Fruit fly (Drosophila melanogaster) whole organism, adult: Measurements from ENCODE around the gene sphe.

Experiments
- CG11617 ChIP-seq: fragments of 200-800 bp; sonication (Bioruptor generic); optimal IDR thresholded peaks from 2 replicates; lab custom pipeline; 2017; ENCODE audit warnings: mild to moderate bottlenecking, missing biosample characterization, missing genetic modification reagents, missing genetic modification characterization
- CG12768 ChIP-seq: fragments of 200-800 bp; sonication (Bioruptor generic); optimal IDR thresholded peaks from 2 replicates; lab custom pipeline; 2017; ENCODE audit warnings: missing biosample characterization, missing genetic modification characterization, mild to moderate bottlenecking, moderate library complexity, missing genetic modification reagents
- CG14711 ChIP-seq: fragments of 200-800 bp; sonication (Bioruptor generic); optimal IDR thresholded peaks from 2 replicates; lab custom pipeline; 2018; ENCODE audit warnings: missing biosample characterization, mild to moderate bottlenecking, missing genetic modification characterization, moderate library complexity
- CG1620 ChIP-seq: fragments of 200-800 bp; sonication (Bioruptor generic); optimal IDR thresholded peaks from 2 replicates; lab custom pipeline; 2016; ENCODE audit warnings: missing biosample characterization, missing genetic modification characterization
- CG33017 ChIP-seq: fragments of 200-800 bp; sonication (Bioruptor generic); optimal IDR thresholded peaks from 2 replicates; lab custom pipeline; 2018; ENCODE audit warnings: missing biosample characterization, mild to moderate bottlenecking, missing genetic modification characterization, moderate library complexity
- CG5204 ChIP-seq: fragments of 200-800 bp; sonication (Bioruptor generic); optimal IDR thresholded peaks from 2 replicates; lab custom pipeline; 2016; ENCODE audit warnings: missing biosample characterization, missing genetic modification characterization
- CG7045 ChIP-seq: fragments of 200-800 bp; sonication (Bioruptor generic); optimal IDR thresholded peaks from 2 replicates; lab custom pipeline; 2017; ENCODE audit warnings: missing biosample characterization, mild to moderate bottlenecking, missing genetic modification characterization
- CG7101 ChIP-seq: fragments of 200-800 bp; sonication (Bioruptor generic); optimal IDR thresholded peaks from 2 replicates; lab custom pipeline; 2018; ENCODE audit warnings: missing biosample characterization, mild to moderate bottlenecking, missing genetic modification characterization, moderate library complexity
- Clk ChIP-seq: fragments of 200-800 bp; sonication (Bioruptor generic); optimal IDR thresholded peaks from 2 replicates; lab custom pipeline; 2017; ENCODE audit warnings: missing biosample characterization, missing genetic modification characterization
- Crg-1 ChIP-seq: fragments of 200-800 bp; sonication (Bioruptor generic); optimal IDR thresholded peaks from 2 replicates; lab custom pipeline; 2016; ENCODE audit warnings: missing biosample characterization, missing genetic modification characterization
- Hr96 ChIP-seq: fragments of 200-800 bp; sonication (Bioruptor generic); optimal IDR thresholded peaks from 2 replicates; lab custom pipeline; 2016; ENCODE audit warnings: missing biosample characterization, missing genetic modification characterization
- Mnt ChIP-seq: fragments of 200-800 bp; sonication (Bioruptor generic); optimal IDR thresholded peaks from 2 replicates; lab custom pipeline; 2016; ENCODE audit warnings: missing biosample characterization, mild to moderate bottlenecking, missing genetic modification characterization
- bab1 ChIP-seq: fragments of 200-800 bp; sonication (Bioruptor generic); optimal IDR thresholded peaks from 3 replicates; lab custom pipeline; 2019; ENCODE audit warnings: missing biosample characterization, mild to moderate bottlenecking, missing genetic modification characterization, moderate library complexity
- cic ChIP-seq: fragments of 200-800 bp; sonication (Bioruptor generic); optimal IDR thresholded peaks from 2 replicates; lab custom pipeline; 2017; ENCODE audit warnings: missing biosample characterization, mild to moderate bottlenecking, missing genetic modification characterization, moderate library complexity
- cnc ChIP-seq, 2 experiments: fragments of >200 bp; optimal IDR thresholded peaks; 2 replicates each; lab custom pipeline; 2017
- kay ChIP-seq: fragments of 200-800 bp; sonication (Bioruptor generic); peaks from one replicate; lab custom pipeline; 2016; ENCODE audit warnings: missing biosample characterization, missing genetic modification characterization, borderline replicate concordance
- ovo ChIP-seq: fragments of 200-800 bp; sonication (Bioruptor generic); optimal IDR thresholded peaks from 2 replicates; lab custom pipeline; 2016; ENCODE audit warnings: missing biosample characterization, missing genetic modification characterization
- pad ChIP-seq: fragments of 200-800 bp; sonication (Bioruptor generic); optimal IDR thresholded peaks from 3 replicates; lab custom pipeline; 2017; ENCODE audit warnings: missing biosample characterization, missing genetic modification characterization, mild to moderate bottlenecking, moderate library complexity, missing genetic modification reagents
- tj ChIP-seq: fragments of 200-800 bp; sonication (Bioruptor generic); optimal IDR thresholded peaks from 3 replicates; lab custom pipeline; 2017; ENCODE audit warnings: missing biosample characterization, mild to moderate bottlenecking, missing genetic modification characterization, moderate library complexity
- toe ChIP-seq: fragments of 200-800 bp; sonication (Bioruptor generic); optimal IDR thresholded peaks from 2 replicates; lab custom pipeline; 2016; ENCODE audit warnings: missing biosample characterization, missing genetic modification characterization

sphe gene

DNA sequence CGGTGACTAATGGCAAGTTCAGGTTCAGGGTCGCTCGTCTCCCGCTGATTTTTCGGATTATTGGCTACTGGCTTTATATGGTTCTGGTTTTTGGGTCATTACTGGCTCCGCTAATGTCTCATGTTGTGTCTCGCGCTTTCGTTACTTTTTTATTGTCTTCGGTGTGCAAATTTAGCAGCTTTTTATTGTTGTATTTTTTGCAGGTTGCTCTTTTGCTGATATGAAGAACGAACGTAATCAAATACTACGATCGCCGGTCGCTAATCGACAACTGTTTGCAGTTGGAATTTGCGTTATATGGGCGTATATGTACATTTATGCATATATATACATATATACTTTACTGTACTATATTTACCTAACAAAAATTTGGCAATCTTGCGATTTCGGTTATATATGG, 22.8 kb upstream of the sphe start:
- TF ChIP-seq CG33017 (no peak), CG5204 (GFP tag; lab: Kevin White, UChicago) (no peak), Mnt (GFP tag; lab: Kevin White, UChicago) (no peak), bab1 (GFP tag; lab: Kevin White, UChicago) (peak; percentile 3), CG7045 (no peak), Hr96 (no peak), tj (GFP tag; lab: Kevin White, UChicago) (peak; percentile 93), cic (GFP tag; lab: Kevin White, UChicago) (no peak)

DNA sequence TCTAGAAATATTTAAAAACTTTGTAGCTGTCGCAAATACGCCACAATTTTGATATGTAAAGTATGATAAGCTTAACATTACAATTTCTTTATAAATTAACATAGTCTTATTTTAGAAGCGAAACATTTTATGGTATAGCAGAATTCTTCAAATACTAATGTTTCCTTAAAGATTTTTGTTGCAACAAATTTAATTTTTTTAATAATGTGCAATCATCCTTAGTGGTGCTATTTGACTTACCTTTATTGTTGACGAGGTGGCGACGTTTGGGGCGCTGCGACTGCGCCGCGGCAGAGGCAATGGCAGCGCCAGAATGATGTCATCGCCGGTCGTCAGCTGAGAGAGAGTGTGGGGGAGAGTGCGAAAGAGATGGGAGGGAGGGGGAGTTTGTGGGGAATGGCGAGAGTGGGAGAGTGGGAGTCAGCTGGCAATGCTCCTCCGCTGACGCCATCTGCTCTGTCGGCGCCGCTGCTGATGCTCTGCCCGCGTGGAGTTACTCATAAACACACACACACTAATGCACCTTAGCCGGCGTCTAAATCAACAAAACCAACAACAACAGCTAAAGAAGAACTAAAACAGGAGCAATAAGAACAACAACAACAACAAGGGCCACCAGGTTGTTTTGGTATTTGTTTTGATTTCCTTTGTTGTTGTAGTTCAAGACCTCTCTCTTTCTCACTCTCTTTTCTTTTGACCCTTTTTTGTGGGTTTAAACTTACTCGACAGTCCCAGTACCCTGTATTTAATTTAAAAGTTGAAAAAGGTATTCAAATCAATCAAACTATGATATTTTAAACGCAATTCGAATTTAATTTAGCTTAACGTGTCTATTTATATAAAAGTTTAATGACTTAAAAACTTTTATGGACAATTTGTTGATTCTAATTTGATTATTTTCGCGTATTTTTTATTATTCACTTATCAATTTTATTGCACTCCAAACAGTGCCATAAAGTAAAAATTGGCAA, 21.7 kb upstream of the sphe start:
- TF ChIP-seq cic (GFP tag; lab: Kevin White, UChicago) = no peak
- TF ChIP-seq Crg-1 (GFP tag; lab: Kevin White, UChicago) = no peak
- peak; percentile 63 for TF ChIP-seq pad (GFP tag; lab: Kevin White, UChicago)
- TF ChIP-seq tj (GFP tag; lab: Kevin White, UChicago) = no peak
- no peak for TF ChIP-seq CG14711 (tag; lab: Kevin White, UChicago)
- peak; percentile 21 for TF ChIP-seq CG5204 (GFP tag; lab: Kevin White, UChicago)
- no peak for TF ChIP-seq cnc (optimal IDR thresholded peaks at IDR 0.05; lab: Kevin White, UChicago)
- TF ChIP-seq ovo (GFP tag; lab: Kevin White, UChicago) = no peak
- no peak for TF ChIP-seq CG1620 (GFP tag; lab: Kevin White, UChicago)
- no peak for TF ChIP-seq Mnt (GFP tag; lab: Kevin White, UChicago)
- TF ChIP-seq CG11617 (GFP tag; lab: Kevin White, UChicago) = peak; percentile 32
- no peak for TF ChIP-seq CG7045
- no peak for TF ChIP-seq Hr96
- TF ChIP-seq toe (GFP tag; lab: Kevin White, UChicago) = peak; percentile 5
- peak; percentile 43 for TF ChIP-seq bab1 (GFP tag; lab: Kevin White, UChicago)
- no peak for TF ChIP-seq kay
- TF ChIP-seq Clk (GFP tag; lab: Kevin White, UChicago) = no peak
- peak; percentile 52 for TF ChIP-seq CG7101
- no peak for TF ChIP-seq CG12768 (GFP tag; lab: Kevin White, UChicago)
- peak; percentile 22 for TF ChIP-seq CG33017

DNA sequence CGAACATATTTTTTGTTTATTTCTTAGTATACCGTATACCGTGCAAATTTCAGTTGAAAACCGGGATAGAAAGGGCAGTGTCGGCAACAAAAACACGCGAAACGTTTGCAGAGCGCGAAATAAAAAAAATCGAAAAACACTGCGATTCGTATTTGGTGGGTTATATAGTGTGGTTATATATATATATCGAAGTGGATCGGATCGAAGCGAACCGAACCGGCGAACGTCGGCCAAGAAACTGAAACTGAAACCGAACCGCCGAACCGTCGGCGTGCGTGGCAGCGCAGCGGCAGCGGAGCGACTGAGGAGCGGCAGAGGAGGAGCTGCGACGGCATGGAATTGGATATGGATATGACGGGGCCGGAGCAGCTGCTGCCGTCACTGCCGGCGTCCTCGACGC, 19.4 kb upstream of the sphe start, which contains the start of the genes CG32572 and CG34325:
CG32572 (plus strand) TSS at position 16 of the 400 bp plus-strand sequence.
CG34325 (minus strand) TSS at position 244 of the 400 bp plus-strand sequence.
- TF ChIP-seq CG7045 (no peak), CG5204 (GFP tag; lab: Kevin White, UChicago) (no peak), bab1 (GFP tag; lab: Kevin White, UChicago) (peak; percentile 1), tj (GFP tag; lab: Kevin White, UChicago) (peak; percentile 74), CG14711 (tag; lab: Kevin White, UChicago) (no peak), CG7101 (no peak)

DNA sequence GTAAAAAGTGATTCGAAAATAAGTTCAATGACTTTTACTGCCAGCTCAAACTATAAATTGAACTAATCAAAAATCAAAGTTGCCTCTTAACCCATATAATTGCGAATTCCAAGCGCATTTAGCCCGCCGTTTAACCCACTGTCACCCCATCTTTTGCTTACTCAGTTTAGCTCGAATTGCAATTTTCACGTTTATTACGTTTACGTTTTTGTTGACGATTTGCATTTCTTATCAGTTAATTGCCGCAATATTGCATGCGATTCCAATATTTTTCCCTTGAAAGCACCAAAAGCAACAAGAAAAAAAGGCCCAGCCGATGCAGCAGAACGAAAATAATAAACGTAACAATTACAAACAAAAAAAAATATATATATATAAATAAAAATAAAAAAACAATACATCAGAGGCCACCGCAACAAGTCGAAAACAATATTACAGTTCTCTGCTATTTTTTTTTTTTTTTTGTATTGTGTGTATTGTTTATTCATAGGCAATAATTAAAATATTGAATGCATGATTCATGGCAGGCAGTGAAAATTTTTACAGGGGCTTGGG, 16.5 kb upstream of the sphe start:
- TF ChIP-seq toe (GFP tag; lab: Kevin White, UChicago) (no peak), cic (GFP tag; lab: Kevin White, UChicago) (peak; percentile 37), bab1 (GFP tag; lab: Kevin White, UChicago) (no peak), Crg-1 (GFP tag; lab: Kevin White, UChicago) (no peak), Clk (GFP tag; lab: Kevin White, UChicago) (no peak), tj (GFP tag; lab: Kevin White, UChicago) (peak; percentile 98), CG7045 (no peak), CG7101 (no peak), ovo (GFP tag; lab: Kevin White, UChicago) (no peak), CG14711 (tag; lab: Kevin White, UChicago) (no peak), CG11617 (GFP tag; lab: Kevin White, UChicago) (no peak), CG33017 (peak; percentile 5), CG12768 (GFP tag; lab: Kevin White, UChicago) (no peak), Mnt (GFP tag; lab: Kevin White, UChicago) (no peak), cnc (optimal IDR thresholded peaks at IDR 0.05; lab: Kevin White, UChicago) (no peak)

DNA sequence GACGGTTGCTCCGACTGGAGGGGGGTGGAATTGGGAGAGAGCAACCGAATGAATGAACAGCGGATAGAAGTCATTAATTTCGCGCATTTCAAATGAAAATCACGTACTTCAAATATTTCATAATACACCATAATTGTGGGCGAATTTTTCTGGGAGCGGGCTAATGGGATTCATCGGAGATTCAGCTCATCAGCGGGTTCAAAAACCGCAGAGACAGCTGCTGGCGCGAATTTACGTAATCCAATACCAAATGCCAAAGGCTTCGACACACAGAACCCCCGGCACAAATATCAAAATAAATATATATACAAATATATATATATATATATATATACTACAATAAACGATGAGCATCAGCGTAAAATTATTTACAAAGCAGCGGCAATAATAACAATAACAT, 14.9 kb upstream of the sphe start:
- TF ChIP-seq toe (GFP tag; lab: Kevin White, UChicago) (no peak), kay (no peak), pad (GFP tag; lab: Kevin White, UChicago) (no peak), CG1620 (GFP tag; lab: Kevin White, UChicago) (no peak)

DNA sequence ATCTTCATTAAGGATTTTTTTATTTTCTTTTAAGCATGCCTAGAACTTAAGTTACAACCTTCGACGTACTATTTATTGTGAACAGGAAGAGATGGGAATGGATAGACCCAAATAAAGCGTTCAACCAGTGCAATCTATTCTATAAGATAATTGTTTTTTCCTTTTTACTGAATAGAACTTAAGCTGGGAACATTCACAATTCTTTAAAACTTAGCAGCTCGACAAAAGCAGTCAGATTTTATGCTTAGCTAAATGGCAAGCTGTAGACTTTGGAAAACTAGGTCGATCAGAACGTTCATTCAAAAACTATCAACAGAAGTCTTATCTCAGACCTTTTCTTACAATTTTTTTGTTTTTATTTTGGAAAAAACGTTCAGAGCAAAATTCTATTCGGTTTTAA, 9.2 kb upstream of the sphe start, which contains the start of gene CG13008:
CG13008 (plus strand) TSS at position 301 of the 400 bp plus-strand sequence.
- TF ChIP-seq toe (GFP tag; lab: Kevin White, UChicago) (no peak), cic (GFP tag; lab: Kevin White, UChicago) (no peak), cnc (optimal IDR thresholded peaks at IDR 0.05; lab: Kevin White, UChicago) (no peak), CG33017 (no peak)
